Worm (Caenorhabditis elegans) whole organism, L2 larva: ENCODE results near the gene C03B1.5.

ENCODE experiments used
- C34F6.9 ChIP-seq: fragments of 150-350 bp; optimal IDR thresholded peaks from 2 replicates; lab custom pipeline; 2014; ENCODE audit warnings: missing biosample characterization, missing genetic modification characterization
- F13H6.1 ChIP-seq: sonication (generic microtip); optimal IDR thresholded peaks from 2 replicates; lab custom pipeline; 2016; ENCODE audit warnings: missing genetic modification characterization, missing compliant biosample characterization
- R02D3.7 ChIP-seq: fragments of 150-350 bp; optimal IDR thresholded peaks from 2 replicates; lab custom pipeline; 2014; ENCODE audit warnings: missing biosample characterization, missing genetic modification characterization
- Y55F3AM.14 ChIP-seq: fragments of 200-800 bp; sonication (Bioruptor generic); optimal IDR thresholded peaks from 2 replicates; lab custom pipeline; 2018; ENCODE audit warnings: mild to moderate bottlenecking, missing genetic modification characterization, missing compliant biosample characterization
- alr-1 ChIP-seq: fragments of 150-350 bp; optimal IDR thresholded peaks from 2 replicates; lab custom pipeline; 2014; ENCODE audit warnings: missing biosample characterization, missing genetic modification characterization
- ama-1 ChIP-seq: fragments of 150-350 bp; optimal IDR thresholded peaks from 2 replicates; lab custom pipeline; 2018; ENCODE audit warnings: inconsistent platforms
- blmp-1 ChIP-seq: sonication (generic microtip); optimal IDR thresholded peaks from 2 replicates; lab custom pipeline; 2017; ENCODE audit warnings: missing genetic modification characterization, mild to moderate bottlenecking, missing compliant biosample characterization, antibody characterized with exemption, moderate library complexity; ENCODE audit not compliant: insufficient read depth
- ceh-16 ChIP-seq: fragments of 150-350 bp; optimal IDR thresholded peaks from 2 replicates; lab custom pipeline; 2014; ENCODE audit warnings: missing biosample characterization, missing genetic modification characterization
- ceh-82 ChIP-seq: fragments of 150-350 bp; optimal IDR thresholded peaks from 2 replicates; lab custom pipeline; 2014; ENCODE audit warnings: missing biosample characterization, missing genetic modification characterization
- crh-2 ChIP-seq: sonication (generic microtip); optimal IDR thresholded peaks from 2 replicates; lab custom pipeline; 2017; ENCODE audit warnings: missing biosample characterization, missing genetic modification characterization
- dmd-4 ChIP-seq: sonication (generic microtip); optimal IDR thresholded peaks from 2 replicates; lab custom pipeline; 2017; ENCODE audit warnings: missing biosample characterization, missing genetic modification characterization
- egl-27 ChIP-seq: sonication (generic microtip); optimal IDR thresholded peaks from 3 replicates; lab custom pipeline; 2017; ENCODE audit warnings: missing biosample characterization, missing genetic modification reagents, missing genetic modification characterization
- elt-3 ChIP-seq: sonication (generic microtip); optimal IDR thresholded peaks from 2 replicates; lab custom pipeline; 2017; ENCODE audit warnings: missing biosample characterization, missing genetic modification characterization
- gmeb-1 ChIP-seq: fragments of 150-350 bp; optimal IDR thresholded peaks from 2 replicates; lab custom pipeline; 2014; ENCODE audit warnings: missing biosample characterization, missing genetic modification characterization
- lin-11 ChIP-seq: fragments of 150-350 bp; sonication (generic microtip); optimal IDR thresholded peaks from 2 replicates; lab custom pipeline; 2014; ENCODE audit warnings: missing biosample characterization, missing genetic modification characterization, inconsistent platforms, mixed read lengths
- lin-13 ChIP-seq: fragments of 150-350 bp; optimal IDR thresholded peaks from 2 replicates; lab custom pipeline; 2014; ENCODE audit warnings: missing biosample characterization, missing genetic modification reagents, missing genetic modification characterization
- lin-39 ChIP-seq: fragments of 150-350 bp; optimal IDR thresholded peaks from 2 replicates; lab custom pipeline; 2014; ENCODE audit warnings: missing biosample characterization, missing genetic modification reagents, missing genetic modification characterization
- lsy-2 ChIP-seq, 2 experiments: fragments of 150-350 bp in 1 of 2; sonication (generic microtip) in 1 of 2; optimal IDR thresholded peaks; 2 replicates each; lab custom pipeline; 2014 to 2017; ENCODE audit warnings: missing biosample characterization in 2 of 2, missing genetic modification characterization in 2 of 2
- mab-5 ChIP-seq: fragments of 150-350 bp; optimal IDR thresholded peaks from 2 replicates; lab custom pipeline; 2014; ENCODE audit warnings: missing biosample characterization, missing genetic modification characterization
- mbf-1 ChIP-seq: sonication (generic microtip); optimal IDR thresholded peaks from 2 replicates; lab custom pipeline; 2017; ENCODE audit warnings: missing biosample characterization, missing genetic modification characterization
- nhr-10 ChIP-seq: sonication (generic microtip); optimal IDR thresholded peaks from 2 replicates; lab custom pipeline; 2017; ENCODE audit warnings: missing biosample characterization, missing genetic modification characterization
- nhr-11 ChIP-seq: fragments of 150-350 bp; optimal IDR thresholded peaks from 2 replicates; lab custom pipeline; 2014; ENCODE audit warnings: missing biosample characterization, missing genetic modification characterization
- nhr-129 ChIP-seq: fragments of 150-350 bp; optimal IDR thresholded peaks from 2 replicates; lab custom pipeline; 2014; ENCODE audit warnings: missing biosample characterization, missing genetic modification characterization
- nhr-21 ChIP-seq: fragments of 150-350 bp; optimal IDR thresholded peaks from 2 replicates; lab custom pipeline; 2014; ENCODE audit warnings: missing biosample characterization, missing genetic modification characterization
- nhr-23 ChIP-seq: fragments of 150-350 bp; optimal IDR thresholded peaks from 2 replicates; lab custom pipeline; 2014; ENCODE audit warnings: missing biosample characterization, missing genetic modification reagents, missing genetic modification characterization
- nhr-25 ChIP-seq: fragments of 150-350 bp; sonication (generic microtip); optimal IDR thresholded peaks from 3 replicates; lab custom pipeline; 2014; ENCODE audit warnings: missing biosample characterization, missing genetic modification characterization
- nhr-77 ChIP-seq: fragments of 150-350 bp; optimal IDR thresholded peaks from 2 replicates; lab custom pipeline; 2014; ENCODE audit warnings: missing biosample characterization, missing genetic modification characterization
- peb-1 ChIP-seq: fragments of 150-350 bp; optimal IDR thresholded peaks from 2 replicates; lab custom pipeline; 2014; ENCODE audit warnings: missing biosample characterization, missing genetic modification characterization
- sem-4 ChIP-seq: fragments of 150-350 bp; optimal IDR thresholded peaks from 2 replicates; lab custom pipeline; 2014; ENCODE audit warnings: missing biosample characterization, missing genetic modification reagents, missing genetic modification characterization
- sma-3 ChIP-seq: sonication (generic microtip); optimal IDR thresholded peaks from 2 replicates; lab custom pipeline; 2016; ENCODE audit warnings: missing genetic modification reagents, missing genetic modification characterization, missing compliant biosample characterization
- sma-9 ChIP-seq, 2 experiments: fragments of 150-350 bp in 1 of 2; sonication (generic microtip) in 1 of 2; optimal IDR thresholded peaks; 2 replicates each; lab custom pipeline; 2014 to 2016; ENCODE audit warnings: missing genetic modification characterization in 2 of 2, mild to moderate bottlenecking in 1 of 2, missing biosample characterization in 1 of 2, missing compliant biosample characterization in 1 of 2, missing genetic modification reagents in 1 of 2, moderate library complexity in 1 of 2
- unc-39 ChIP-seq: fragments of 150-350 bp; optimal IDR thresholded peaks from 2 replicates; lab custom pipeline; 2014; ENCODE audit warnings: missing biosample characterization, missing genetic modification characterization
- unc-55 ChIP-seq: fragments of 150-350 bp; sonication (generic microtip); optimal IDR thresholded peaks from 3 replicates; lab custom pipeline; 2014; ENCODE audit warnings: missing biosample characterization, missing genetic modification reagents, missing genetic modification characterization
- unc-62 ChIP-seq: fragments of 150-350 bp; optimal IDR thresholded peaks from 2 replicates; lab custom pipeline; 2014; ENCODE audit warnings: missing biosample characterization, missing genetic modification reagents, missing genetic modification characterization
- zag-1 ChIP-seq: fragments of 150-350 bp; optimal IDR thresholded peaks from 2 replicates; lab custom pipeline; 2014; ENCODE audit warnings: missing biosample characterization, missing genetic modification characterization
- ztf-4 ChIP-seq: fragments of 150-350 bp; optimal IDR thresholded peaks from 2 replicates; lab custom pipeline; 2014; ENCODE audit warnings: missing biosample characterization, missing genetic modification characterization

C03B1.5 gene

ce11 chrX:6371192-6372116 is 16.1 kb downstream of the C03B1.5 start (continued):
- TF ChIP-seq lsy-2 (tag; optimal IDR thresholded peaks at IDR 0.05; lab: Kevin White, UChicago) (peak in 1 of 2 experiments; percentile 6), zag-1 (tag; lab: Kevin White, UChicago) (no peak), nhr-11 (tag; lab: Kevin White, UChicago) (no peak), lin-39 (no peak), nhr-77 (tag; lab: Kevin White, UChicago) (no peak), nhr-23 (no peak), C34F6.9 (tag; lab: Kevin White, UChicago) (peak; percentile 34), blmp-1 (no peak), ceh-16 (tag; lab: Kevin White, UChicago) (no peak)

- no peak for TF ChIP-seq sem-4 (tag; lab: Kevin White, UChicago)
- no peak for TF ChIP-seq Y55F3AM.14 (GFP tag; lab: Kevin White, UChicago)
- TF ChIP-seq ceh-82: no peak
- TF ChIP-seq nhr-23: no peak
- TF ChIP-seq nhr-77 (tag; lab: Kevin White, UChicago): no peak
- no peak for TF ChIP-seq nhr-10
- TF ChIP-seq ztf-4: no peak
- TF ChIP-seq alr-1 (tag; lab: Kevin White, UChicago): no peak
- TF ChIP-seq mab-5 (tag; lab: Kevin White, UChicago): no peak
- TF ChIP-seq nhr-25 (tag; lab: Kevin White, UChicago): no peak
- no peak for TF ChIP-seq mbf-1 (tag; lab: Kevin White, UChicago)
- no peak for TF ChIP-seq nhr-21
- no peak for TF ChIP-seq sma-3 (GFP tag; lab: Kevin White, UChicago)
- TF ChIP-seq R02D3.7: no peak
- TF ChIP-seq lin-13 (GFP tag; lab: Kevin White, UChicago): no peak
- no peak for TF ChIP-seq crh-2
- TF ChIP-seq elt-3: no peak
- TF ChIP-seq unc-39 (tag; lab: Kevin White, UChicago): no peak
- TF ChIP-seq nhr-129 (tag; lab: Kevin White, UChicago): no peak
Observed at ce11 chrX:6373348-6373747, 18.0 kb downstream of the C03B1.5 start, which contains the start of gene C03B1.17. TSS of gene C03B1.17 (plus strand) at chrX:6373648.

- TF ChIP-seq lin-11 (tag; lab: Kevin White, UChicago): no peak
- no peak for TF ChIP-seq R02D3.7
- no peak for TF ChIP-seq nhr-21
- no peak for TF ChIP-seq unc-55 (GFP tag; lab: Kevin White, UChicago)
- no peak for TF ChIP-seq nhr-23
- no peak for TF ChIP-seq egl-27 (tag; lab: Kevin White, UChicago)
- TF ChIP-seq F13H6.1 (tag; lab: Kevin White, UChicago): no peak
- TF ChIP-seq ama-1 (lab: Kevin White, UChicago): no peak
- no peak for TF ChIP-seq ceh-16 (tag; lab: Kevin White, UChicago)
- no peak for TF ChIP-seq gmeb-1
- TF ChIP-seq sma-9 (GFP tag; optimal IDR thresholded peaks at IDR 0.05; lab: Kevin White, UChicago): no peak
- TF ChIP-seq sma-9 (tag; optimal IDR thresholded peaks at IDR 0.05; lab: Kevin White, UChicago): no peak
- no peak for TF ChIP-seq ztf-4
- no peak for TF ChIP-seq sem-4 (tag; lab: Kevin White, UChicago)
- TF ChIP-seq dmd-4 (tag; lab: Kevin White, UChicago): no peak
- TF ChIP-seq unc-62 (GFP tag; lab: Kevin White, UChicago): no peak
- TF ChIP-seq peb-1 (tag; lab: Kevin White, UChicago): no peak
- no peak for TF ChIP-seq mbf-1 (tag; lab: Kevin White, UChicago)
- no peak for TF ChIP-seq nhr-77 (tag; lab: Kevin White, UChicago)
Observed at ce11 chrX:6374451-6374850, 19.1 kb downstream of the C03B1.5 start, which contains the start of gene C03B1.1. TSS of gene C03B1.1 (plus strand) at chrX:6374751.
